Fruit fly (Drosophila melanogaster) whole organism, embryonic: Measurements from ENCODE around the gene Rpt5.
A peak's percentile ranks its signal among the peaks of the same experiment; 100 is the strongest.

Experiments used
- Atf3 ChIP-seq: fragments of 200-800 bp; sonication (Bioruptor generic); optimal IDR thresholded peaks from 3 replicates; lab custom pipeline; 2016; ENCODE audit warnings: missing biosample characterization, missing genetic modification characterization
- Atf6 ChIP-seq: fragments of 200-800 bp; sonication (Bioruptor generic); IDR thresholded peaks from 2 replicates; pipeline ENCODE4 v1.3.6; 2022; ENCODE audit warnings: missing biosample characterization, missing genetic modification characterization
- BtbVII ChIP-seq: fragments of 200-800 bp; sonication (Bioruptor generic); optimal IDR thresholded peaks from 3 replicates; lab custom pipeline; 2017; ENCODE audit warnings: missing biosample characterization, mild to moderate bottlenecking, missing genetic modification characterization
- CG10543 ChIP-seq: fragments of 200-800 bp; sonication (Bioruptor generic); optimal IDR thresholded peaks from 3 replicates; lab custom pipeline; 2017; ENCODE audit warnings: missing biosample characterization, mild to moderate bottlenecking, missing genetic modification characterization, moderate library complexity
- CG12744 ChIP-seq: fragments of 200-800 bp; sonication (Bioruptor generic); optimal IDR thresholded peaks from 2 replicates; lab custom pipeline; 2016; ENCODE audit warnings: missing biosample characterization, missing genetic modification characterization
- CG12942 ChIP-seq: fragments of 200-800 bp; sonication (Bioruptor generic); optimal IDR thresholded peaks from 3 replicates; lab custom pipeline; 2016; ENCODE audit warnings: missing biosample characterization, missing genetic modification characterization
- CG13296 ChIP-seq: fragments of 200-800 bp; sonication (Bioruptor generic); optimal IDR thresholded peaks from 3 replicates; lab custom pipeline; 2018; ENCODE audit warnings: missing biosample characterization, mild to moderate bottlenecking, missing genetic modification characterization
- CG15269 ChIP-seq: fragments of 200-800 bp; sonication (Bioruptor generic); optimal IDR thresholded peaks from 2 replicates; lab custom pipeline; 2018; ENCODE audit warnings: missing biosample characterization, mild to moderate bottlenecking, missing genetic modification characterization, moderate library complexity
- CG15479 ChIP-seq: fragments of 200-800 bp; sonication (Bioruptor generic); optimal IDR thresholded peaks from 3 replicates; lab custom pipeline; 2019; ENCODE audit warnings: missing biosample characterization, mild to moderate bottlenecking, missing genetic modification characterization, moderate library complexity
- CG1647 ChIP-seq: fragments of 200-800 bp; sonication (Bioruptor generic); optimal IDR thresholded peaks from 3 replicates; lab custom pipeline; 2016; ENCODE audit warnings: missing biosample characterization, missing genetic modification characterization
- CG16779 ChIP-seq: fragments of 200-800 bp; sonication (Bioruptor generic); IDR thresholded peaks from 2 replicates; pipeline ENCODE4 v1.3.6; 2022; ENCODE audit warnings: missing biosample characterization, missing genetic modification characterization
- CG17359 ChIP-seq: fragments of 200-800 bp; sonication (Bioruptor generic); optimal IDR thresholded peaks from 3 replicates; lab custom pipeline; 2018; ENCODE audit warnings: missing biosample characterization, mild to moderate bottlenecking, missing genetic modification characterization, moderate library complexity
- CG1792 ChIP-seq: fragments of 200-800 bp; sonication (Bioruptor generic); optimal IDR thresholded peaks from 2 replicates; lab custom pipeline; 2016; ENCODE audit warnings: missing biosample characterization, missing genetic modification characterization
- CG2199 ChIP-seq: fragments of 200-800 bp; sonication (Bioruptor generic); IDR thresholded peaks from 3 replicates; pipeline ENCODE4 v1.3.6; 2022; ENCODE audit warnings: missing biosample characterization, missing genetic modification characterization
- CG2875 ChIP-seq: fragments of 200-800 bp; sonication (Bioruptor generic); optimal IDR thresholded peaks from 2 replicates; lab custom pipeline; 2017; ENCODE audit warnings: missing biosample characterization, mild to moderate bottlenecking, missing genetic modification characterization, missing genetic modification reagents
- CG31365 ChIP-seq: fragments of 200-800 bp; sonication (Bioruptor generic); optimal IDR thresholded peaks from 2 replicates; lab custom pipeline; 2018; ENCODE audit warnings: missing biosample characterization, mild to moderate bottlenecking, missing genetic modification characterization
- CG3407 ChIP-seq: fragments of 200-800 bp; sonication (Bioruptor generic); optimal IDR thresholded peaks from 2 replicates; lab custom pipeline; 2018; ENCODE audit warnings: missing biosample characterization, mild to moderate bottlenecking, missing genetic modification characterization
- CG34376 ChIP-seq: fragments of 200-800 bp; sonication (Bioruptor generic); optimal IDR thresholded peaks from 2 replicates; lab custom pipeline; 2018; ENCODE audit warnings: missing biosample characterization, mild to moderate bottlenecking, missing genetic modification characterization
- CG7987 ChIP-seq: fragments of 200-800 bp; sonication (Bioruptor generic); optimal IDR thresholded peaks from 2 replicates; lab custom pipeline; 2018; ENCODE audit warnings: missing biosample characterization, mild to moderate bottlenecking, missing genetic modification characterization, moderate library complexity
- CG9437 ChIP-seq: fragments of 200-800 bp; sonication (Bioruptor generic); optimal IDR thresholded peaks from 2 replicates; lab custom pipeline; 2018; ENCODE audit warnings: missing biosample characterization, mild to moderate bottlenecking, missing genetic modification characterization
- CoRest ChIP-seq: fragments of 200-800 bp; sonication (Bioruptor generic); optimal IDR thresholded peaks from 3 replicates; lab custom pipeline; 2018; ENCODE audit warnings: missing biosample characterization, mild to moderate bottlenecking, missing genetic modification characterization, moderate library complexity
- Dbx ChIP-seq: fragments of 200-800 bp; sonication (Bioruptor generic); IDR thresholded peaks from 3 replicates; pipeline ENCODE4 v1.3.6; 2022; ENCODE audit warnings: missing biosample characterization, missing genetic modification characterization
- Dfd ChIP-seq, 2 experiments: fragments of >200 bp; optimal IDR thresholded peaks; 2 replicates each; lab custom pipeline; 2017; ENCODE audit warnings: missing biosample characterization in 2 of 2, missing genetic modification characterization in 2 of 2
- Hey ChIP-seq: fragments of 200-800 bp; sonication (Bioruptor generic); optimal IDR thresholded peaks from 3 replicates; lab custom pipeline; 2018; ENCODE audit warnings: missing biosample characterization, mild to moderate bottlenecking, missing genetic modification characterization
- Hmr ChIP-seq: fragments of 200-800 bp; sonication (Bioruptor generic); optimal IDR thresholded peaks from 3 replicates; lab custom pipeline; 2017; ENCODE audit warnings: mild to moderate bottlenecking, missing biosample characterization, missing genetic modification reagents, missing genetic modification characterization
- Mrtf ChIP-seq: fragments of 200-800 bp; sonication (Bioruptor generic); IDR thresholded peaks from 3 replicates; pipeline ENCODE4 v1.3.6; 2022; ENCODE audit warnings: missing biosample characterization, missing genetic modification characterization
- Nf-YC ChIP-seq: fragments of 200-800 bp; optimal IDR thresholded peaks from 3 replicates; lab custom pipeline; 2019; ENCODE audit warnings: missing biosample characterization, mild to moderate bottlenecking, missing genetic modification characterization, moderate library complexity
- Oli ChIP-seq: fragments of 200-800 bp; sonication (Bioruptor generic); optimal IDR thresholded peaks from 2 replicates; lab custom pipeline; 2018; ENCODE audit warnings: missing biosample characterization, mild to moderate bottlenecking, missing genetic modification characterization, moderate library complexity
- Scr ChIP-seq: fragments of 200-800 bp; sonication (Bioruptor generic); IDR thresholded peaks from 2 replicates; pipeline ENCODE4 v1.3.6; 2022; ENCODE audit warnings: missing biosample characterization, missing genetic modification characterization; ENCODE audit not compliant: partially characterized antibody
- Six4 ChIP-seq: fragments of 200-800 bp; sonication (Bioruptor generic); optimal IDR thresholded peaks from 2 replicates; lab custom pipeline; 2016; ENCODE audit warnings: missing biosample characterization, missing genetic modification characterization
- Sox100B ChIP-seq: fragments of 200-800 bp; sonication (Bioruptor generic); optimal IDR thresholded peaks from 3 replicates; lab custom pipeline; 2018; ENCODE audit warnings: missing biosample characterization, mild to moderate bottlenecking, missing genetic modification characterization
- Taf1 ChIP-seq: fragments of 200-800 bp; sonication (Bioruptor generic); IDR thresholded peaks from 2 replicates; pipeline ENCODE4 v1.3.6; 2022; ENCODE audit warnings: missing biosample characterization, missing genetic modification characterization
- Xrp1 ChIP-seq: fragments of 200-800 bp; sonication (Bioruptor generic); IDR thresholded peaks from 2 replicates; pipeline ENCODE4 v1.3.6; 2022; ENCODE audit warnings: missing biosample characterization, missing genetic modification characterization
- ara ChIP-seq: fragments of 200-800 bp; sonication (Bioruptor generic); IDR thresholded peaks from 2 replicates; pipeline ENCODE4 v1.3.6; 2022; ENCODE audit warnings: missing biosample characterization, missing genetic modification characterization
- ash1 ChIP-seq: fragments of 200-800 bp; sonication (Bioruptor generic); optimal IDR thresholded peaks from 2 replicates; lab custom pipeline; 2018; ENCODE audit warnings: missing biosample characterization, mild to moderate bottlenecking, missing genetic modification characterization
- ato ChIP-seq: fragments of 200-800 bp; sonication (Bioruptor generic); IDR thresholded peaks from 2 replicates; pipeline ENCODE4 v1.3.6; 2022; ENCODE audit warnings: missing biosample characterization, missing genetic modification characterization; ENCODE audit not compliant: partially characterized antibody
- bab2 ChIP-seq: fragments of 200-800 bp; sonication (Bioruptor generic); optimal IDR thresholded peaks from 2 replicates; lab custom pipeline; 2016; ENCODE audit warnings: missing biosample characterization, missing genetic modification characterization
- bowl ChIP-seq: fragments of 200-800 bp; sonication (Bioruptor generic); IDR thresholded peaks from 2 replicates; pipeline ENCODE4 v1.3.6; 2022; ENCODE audit warnings: missing biosample characterization, missing genetic modification characterization
- br ChIP-seq: fragments of >200 bp; optimal IDR thresholded peaks from 2 replicates; lab custom pipeline; 2017
- cas ChIP-seq: fragments of 200-800 bp; sonication (Bioruptor generic); IDR thresholded peaks from 2 replicates; pipeline ENCODE4 v1.3.6; 2022; ENCODE audit warnings: missing biosample characterization, missing genetic modification characterization
- chm ChIP-seq: fragments of 200-800 bp; sonication (Bioruptor generic); IDR thresholded peaks from 2 replicates; pipeline ENCODE4 v1.3.6; 2022; ENCODE audit warnings: missing biosample characterization, missing genetic modification characterization
- croc ChIP-seq: fragments of 200-800 bp; sonication (Bioruptor generic); conservative IDR thresholded peaks from 3 replicates; pipeline ENCODE4 v1.3.6; 2022; ENCODE audit warnings: missing biosample characterization, missing genetic modification characterization
- eyg ChIP-seq: fragments of 200-800 bp; sonication (Bioruptor generic); optimal IDR thresholded peaks from 3 replicates; lab custom pipeline; 2016; ENCODE audit warnings: missing biosample characterization, missing genetic modification characterization
- gro ChIP-seq: fragments of 200-800 bp; sonication (Bioruptor generic); optimal IDR thresholded peaks from 2 replicates; lab custom pipeline; 2016; ENCODE audit warnings: missing biosample characterization, missing genetic modification characterization
- kay ChIP-seq: fragments of 200-800 bp; sonication (Bioruptor generic); optimal IDR thresholded peaks from 2 replicates; lab custom pipeline; 2016; ENCODE audit warnings: missing biosample characterization, missing genetic modification characterization
- org-1 ChIP-seq: fragments of 200-800 bp; sonication (Bioruptor generic); optimal IDR thresholded peaks from 2 replicates; lab custom pipeline; 2017; ENCODE audit warnings: missing biosample characterization, missing genetic modification characterization
- pb ChIP-seq: fragments of 200-800 bp; sonication (Bioruptor generic); optimal IDR thresholded peaks from 3 replicates; lab custom pipeline; 2016; ENCODE audit warnings: missing biosample characterization, missing genetic modification characterization
- pho ChIP-seq: fragments of 200-800 bp; sonication (Bioruptor generic); optimal IDR thresholded peaks from 2 replicates; lab custom pipeline; 2016; ENCODE audit warnings: missing biosample characterization, missing genetic modification characterization
- repo ChIP-seq: fragments of 200-800 bp; sonication (Bioruptor generic); optimal IDR thresholded peaks from 2 replicates; lab custom pipeline; 2016; ENCODE audit warnings: missing biosample characterization, missing genetic modification characterization
- tll ChIP-seq, 2 experiments: fragments of 200-800 bp in 1 of 2; fragments of >200 bp in 1 of 2; sonication (Bioruptor generic) in 1 of 2; optimal IDR thresholded peaks; 2 replicates each; lab custom pipeline; 2017 to 2019; ENCODE audit warnings: missing biosample characterization in 2 of 2, missing genetic modification characterization in 2 of 2, mild to moderate bottlenecking in 1 of 2, moderate library complexity in 1 of 2
- toy ChIP-seq: fragments of 200-800 bp; sonication (Bioruptor generic); IDR thresholded peaks from 2 replicates; pipeline ENCODE4 v1.3.6; 2022; ENCODE audit warnings: missing biosample characterization, missing genetic modification characterization
- ttk ChIP-seq: fragments of 200-800 bp; sonication (Bioruptor generic); IDR thresholded peaks from 2 replicates; pipeline ENCODE4 v2.1.2; 2022; ENCODE audit warnings: missing biosample characterization, missing genetic modification characterization

The Rpt5 gene

dm6 chr3R:23725711-23726349, 26.8 kb upstream of the Rpt5 start (continued):
- TF ChIP-seq gro (GFP tag; lab: Kevin White, UChicago), result no peak
- peak; percentile 14 for TF ChIP-seq org-1 (GFP tag; lab: Kevin White, UChicago)
- peak; percentile 78 for TF ChIP-seq CG34376 (GFP tag; lab: Kevin White, UChicago)
- peak; percentile 30 for TF ChIP-seq CG12744 (GFP tag; lab: Kevin White, UChicago)
- TF ChIP-seq pb (GFP tag; lab: Kevin White, UChicago), result no peak
- no peak for TF ChIP-seq Mrtf (GFP tag; lab: Robert Waterston, UW)
- no peak for TF ChIP-seq CG1792 (GFP tag; lab: Kevin White, UChicago)
- no peak for TF ChIP-seq ash1 (GFP tag; lab: Kevin White, UChicago)
- TF ChIP-seq CG15269, result peak; percentile 9
- TF ChIP-seq Atf3 (GFP tag; lab: Kevin White, UChicago), result no peak
- TF ChIP-seq CG12942 (GFP tag; lab: Kevin White, UChicago), result no peak
- peak; percentile 18 for TF ChIP-seq CG17359
- TF ChIP-seq Scr (GFP tag; lab: Robert Waterston, UW), result peak; percentile 21; the same call in 1 of the 2 replicates
- no peak for TF ChIP-seq Oli
- no peak for TF ChIP-seq chm (GFP tag; lab: Robert Waterston, UW)
- TF ChIP-seq CoRest, result peak; percentile 20
- peak; percentile 50 for TF ChIP-seq BtbVII
- peak; percentile 61 for TF ChIP-seq CG13296 (GFP tag; lab: Kevin White, UChicago)
- peak; percentile 49; the same call in 1 of the 2 replicates for TF ChIP-seq Atf6 (GFP tag; lab: Robert Waterston, UW)
- TF ChIP-seq tll (GFP tag; optimal IDR thresholded peaks at IDR 0.05; lab: Kevin White, UChicago), result no peak
- peak; percentile 26 for TF ChIP-seq CG9437 (GFP tag; lab: Kevin White, UChicago)
- no peak for TF ChIP-seq bowl (GFP tag; lab: Robert Waterston, UW)
- TF ChIP-seq CG1647 (GFP tag; lab: Kevin White, UChicago), result no peak
- no peak for TF ChIP-seq kay (GFP tag; lab: Kevin White, UChicago)
- TF ChIP-seq Xrp1 (GFP tag; lab: Robert Waterston, UW), result no peak
- peak; percentile 53 for TF ChIP-seq Hmr (GFP tag; lab: Kevin White, UChicago)
- TF ChIP-seq ttk (GFP tag; lab: Robert Waterston, UW), result no peak
- TF ChIP-seq pho (GFP tag; lab: Kevin White, UChicago), result peak; percentile 2
- TF ChIP-seq Dfd (GFP tag; optimal IDR thresholded peaks at IDR 0.05; lab: Kevin White, UChicago), result no peak
- peak; percentile 10 for TF ChIP-seq CG3407 (GFP tag; lab: Kevin White, UChicago)
- TF ChIP-seq Taf1, result no peak
- peak; percentile 86 for TF ChIP-seq CG10543
- peak; percentile 23 for TF ChIP-seq CG7987 (GFP tag; lab: Kevin White, UChicago)
- TF ChIP-seq Nf-YC (tag; lab: Kevin White, UChicago), result peak; percentile 14
- TF ChIP-seq Hey, result peak; percentile 41

- peak; percentile 13 for TF ChIP-seq repo (GFP tag; lab: Kevin White, UChicago)
- peak; percentile 28; the same call in 2 of the 3 replicates for TF ChIP-seq croc (GFP tag; lab: Robert Waterston, UW)
- peak; percentile 51 for TF ChIP-seq kay (GFP tag; lab: Kevin White, UChicago)
- 0 out of 2 replicates have a peak, but pooled peaks have one; percentile 35 for TF ChIP-seq ara (GFP tag; lab: Robert Waterston, UW)
- peak; percentile 59 for TF ChIP-seq toy
- TF ChIP-seq Six4, result peak; percentile 48
- TF ChIP-seq cas (GFP tag; lab: Robert Waterston, UW), result peak; percentile 77
- TF ChIP-seq CG15479, result no peak
- TF ChIP-seq Sox100B, result peak; percentile 62
- TF ChIP-seq br, result no peak
- TF ChIP-seq Dbx, result peak; percentile 92
- no peak for TF ChIP-seq ato (GFP tag; lab: Robert Waterston, UW)
- TF ChIP-seq bab2 (GFP tag; lab: Kevin White, UChicago), result peak; percentile 80
- TF ChIP-seq CG16779 (GFP tag; lab: Robert Waterston, UW), result 0 out of 2 replicates have a peak, but pooled peaks have one; percentile 64
- peak; percentile 1 for TF ChIP-seq CG31365
- no peak for TF ChIP-seq CG2199
- TF ChIP-seq CG2875 (GFP tag; lab: Kevin White, UChicago), result no peak
- peak; percentile 54 for TF ChIP-seq eyg
Measured at dm6 chr3R:23726740-23727139, 25.9 kb upstream of the Rpt5 start.
